Worm (Caenorhabditis elegans) whole organism, L1 larva: ENCODE data around the gene msh-5.

Experiments
- Y116A8C.19 ChIP-seq: sonication (generic microtip); optimal IDR thresholded peaks from 2 replicates; lab custom pipeline; 2016; ENCODE audit warnings: missing compliant biosample characterization, missing genetic modification characterization, borderline replicate concordance
- ama-1 ChIP-seq: fragments of 150-350 bp; optimal IDR thresholded peaks from 2 replicates; lab custom pipeline; 2014
- ceh-63 ChIP-seq: fragments of 200-800 bp; sonication (Bioruptor generic); optimal IDR thresholded peaks from 2 replicates; lab custom pipeline; 2018; ENCODE audit warnings: mild to moderate bottlenecking, missing genetic modification characterization, missing compliant biosample characterization
- ceh-88 ChIP-seq: fragments of 200-800 bp; sonication (Bioruptor generic); IDR thresholded peaks from 2 replicates; pipeline ENCODE4 v1.3.6; 2022; ENCODE audit warnings: missing genetic modification characterization, missing compliant biosample characterization
- ces-1 ChIP-seq: fragments of 150-350 bp; optimal IDR thresholded peaks from 2 replicates; lab custom pipeline; 2014; ENCODE audit warnings: missing biosample characterization, missing genetic modification reagents, missing genetic modification characterization
- dpl-1 ChIP-seq, 3 experiments: fragments of 150-350 bp in 2 of 3; sonication (generic microtip) in 1 of 3; optimal IDR thresholded peaks; 2 replicates each; lab custom pipeline; 2014 to 2017; ENCODE audit warnings: missing biosample characterization in 3 of 3, missing genetic modification characterization in 3 of 3, missing genetic modification reagents in 3 of 3
- dsc-1 ChIP-seq: sonication (generic microtip); optimal IDR thresholded peaks from 2 replicates; lab custom pipeline; 2016; ENCODE audit warnings: mild to moderate bottlenecking, missing genetic modification characterization, missing compliant biosample characterization
- efl-1 ChIP-seq, 4 experiments: fragments of 150-350 bp; optimal IDR thresholded peaks in 3 of 4; peaks in 1 of 4; 1 replicate in 1 of 4; 2 replicates in 3 of 4; lab custom pipeline; 2014; ENCODE audit warnings: missing biosample characterization in 2 of 4, missing genetic modification characterization in 2 of 4, missing genetic modification reagents in 2 of 4
- egl-13 ChIP-seq: sonication (generic microtip); optimal IDR thresholded peaks from 2 replicates; lab custom pipeline; 2016; ENCODE audit warnings: missing genotype, missing genetic modification reagents, missing genetic modification characterization, missing compliant biosample characterization
- elt-2 ChIP-seq: sonication (generic microtip); optimal IDR thresholded peaks from 2 replicates; lab custom pipeline; 2016; ENCODE audit warnings: missing genetic modification characterization, mild to moderate bottlenecking, inconsistent platforms, missing compliant biosample characterization, missing genetic modification reagents
- fkh-4 ChIP-seq: sonication (generic microtip); optimal IDR thresholded peaks from 2 replicates; lab custom pipeline; 2016; ENCODE audit warnings: missing compliant biosample characterization, missing genetic modification characterization, borderline replicate concordance
- fos-1 ChIP-seq: fragments of 150-350 bp; optimal IDR thresholded peaks from 2 replicates; lab custom pipeline; 2014; ENCODE audit warnings: missing biosample characterization, missing genetic modification characterization
- grh-1 ChIP-seq: fragments of 200-800 bp; sonication (Bioruptor generic); IDR thresholded peaks from 2 replicates; pipeline ENCODE4 v1.3.6; 2022; ENCODE audit warnings: missing genetic modification reagents, missing genetic modification characterization, missing compliant biosample characterization
- hlh-4 ChIP-seq: sonication (generic microtip); optimal IDR thresholded peaks from 2 replicates; lab custom pipeline; 2016; ENCODE audit warnings: mild to moderate bottlenecking, missing genetic modification characterization, missing compliant biosample characterization
- isw-1 ChIP-seq: fragments of 200-800 bp; sonication (Bioruptor generic); IDR thresholded peaks from 2 replicates; pipeline ENCODE4 v1.3.6; 2022; ENCODE audit warnings: missing genetic modification characterization, missing compliant biosample characterization
- jun-1 ChIP-seq: fragments of 150-350 bp; optimal IDR thresholded peaks from 2 replicates; lab custom pipeline; 2014; ENCODE audit warnings: missing biosample characterization, missing genetic modification reagents, missing genetic modification characterization
- lin-13 ChIP-seq: fragments of 150-350 bp; optimal IDR thresholded peaks from 2 replicates; lab custom pipeline; 2014; ENCODE audit warnings: missing biosample characterization, missing genetic modification reagents, missing genetic modification characterization
- lin-14 ChIP-seq: fragments of 200-800 bp; sonication (Bioruptor generic); optimal IDR thresholded peaks from 2 replicates; lab custom pipeline; 2018; ENCODE audit warnings: mild to moderate bottlenecking, missing genetic modification characterization, moderate library complexity, missing compliant biosample characterization
- lin-35 ChIP-seq, 2 experiments: fragments of 150-350 bp; optimal IDR thresholded peaks; 2 replicates each; lab custom pipeline; 2014; ENCODE audit warnings: missing biosample characterization in 2 of 2, missing genetic modification characterization in 2 of 2, missing genetic modification reagents in 2 of 2
- lir-3 ChIP-seq: sonication (generic microtip); optimal IDR thresholded peaks from 2 replicates; lab custom pipeline; 2016; ENCODE audit warnings: mild to moderate bottlenecking, missing genetic modification characterization, moderate library complexity, missing compliant biosample characterization; ENCODE audit not compliant: poor library complexity
- mep-1 ChIP-seq: fragments of 150-350 bp; optimal IDR thresholded peaks from 2 replicates; lab custom pipeline; 2014; ENCODE audit warnings: missing biosample characterization, missing genetic modification characterization
- nhr-20 ChIP-seq: sonication (generic microtip); optimal IDR thresholded peaks from 2 replicates; lab custom pipeline; 2016; ENCODE audit warnings: mild to moderate bottlenecking, missing genetic modification characterization, missing compliant biosample characterization
- nhr-28 ChIP-seq: fragments of 150-350 bp; optimal IDR thresholded peaks from 2 replicates; lab custom pipeline; 2014; ENCODE audit warnings: missing biosample characterization, missing genetic modification characterization
- nhr-47 ChIP-seq: sonication (generic microtip); optimal IDR thresholded peaks from 2 replicates; lab custom pipeline; 2016; ENCODE audit warnings: mild to moderate bottlenecking, missing genetic modification characterization, moderate library complexity, missing compliant biosample characterization
- nhr-71 ChIP-seq: sonication (generic microtip); optimal IDR thresholded peaks from 2 replicates; lab custom pipeline; 2016; ENCODE audit warnings: mild to moderate bottlenecking, missing genetic modification characterization, moderate library complexity, missing compliant biosample characterization
- nhr-85 ChIP-seq: sonication (generic microtip); peaks from one replicate; lab custom pipeline; 2016; ENCODE audit warnings: missing genetic modification characterization, inconsistent platforms, missing compliant biosample characterization
- pag-3 ChIP-seq: sonication (generic microtip); optimal IDR thresholded peaks from 2 replicates; lab custom pipeline; 2017; ENCODE audit warnings: missing genetic modification characterization, mild to moderate bottlenecking, missing compliant biosample characterization, antibody characterized with exemption, borderline replicate concordance; ENCODE audit not compliant: insufficient read depth
- pax-3 ChIP-seq: fragments of 200-800 bp; sonication (Bioruptor generic); optimal IDR thresholded peaks from 2 replicates; lab custom pipeline; 2018; ENCODE audit warnings: mild to moderate bottlenecking, missing genetic modification characterization, moderate library complexity, missing compliant biosample characterization
- pqm-1 ChIP-seq: sonication (generic microtip); optimal IDR thresholded peaks from 3 replicates; lab custom pipeline; 2017; ENCODE audit warnings: missing biosample characterization, missing genetic modification characterization
- skn-1 ChIP-seq: fragments of 150-350 bp; optimal IDR thresholded peaks from 2 replicates; lab custom pipeline; 2014; ENCODE audit warnings: missing biosample characterization, missing genetic modification characterization
- snpc-4 ChIP-seq: fragments of 150-350 bp; optimal IDR thresholded peaks from 2 replicates; lab custom pipeline; 2014; ENCODE audit warnings: missing biosample characterization, missing genetic modification characterization
- sptf-1 ChIP-seq: fragments of 150-350 bp; optimal IDR thresholded peaks from 2 replicates; lab custom pipeline; 2014; ENCODE audit warnings: missing biosample characterization, missing genetic modification characterization
- tlp-1 ChIP-seq: fragments of 150-350 bp; optimal IDR thresholded peaks from 2 replicates; lab custom pipeline; 2014; ENCODE audit warnings: missing biosample characterization, missing genetic modification characterization
- unc-30 ChIP-seq: sonication (generic microtip); optimal IDR thresholded peaks from 2 replicates; lab custom pipeline; 2017; ENCODE audit warnings: missing biosample characterization, missing genetic modification characterization
- unc-62 ChIP-seq: fragments of 150-350 bp; optimal IDR thresholded peaks from 2 replicates; lab custom pipeline; 2014; ENCODE audit warnings: missing biosample characterization, missing genetic modification reagents, missing genetic modification characterization
- unc-86 ChIP-seq: sonication (generic microtip); optimal IDR thresholded peaks from 2 replicates; lab custom pipeline; 2016; ENCODE audit warnings: missing genetic modification characterization, missing compliant biosample characterization
- unc-98 ChIP-seq: fragments of 200-800 bp; sonication (Bioruptor generic); IDR thresholded peaks from 2 replicates; pipeline ENCODE4 v1.3.6; 2022; ENCODE audit warnings: missing genetic modification characterization, missing compliant biosample characterization
- xbp-1 ChIP-seq: sonication (generic microtip); optimal IDR thresholded peaks from 2 replicates; lab custom pipeline; 2016; ENCODE audit warnings: missing genetic modification characterization, missing compliant biosample characterization

msh-5 gene

DNA sequence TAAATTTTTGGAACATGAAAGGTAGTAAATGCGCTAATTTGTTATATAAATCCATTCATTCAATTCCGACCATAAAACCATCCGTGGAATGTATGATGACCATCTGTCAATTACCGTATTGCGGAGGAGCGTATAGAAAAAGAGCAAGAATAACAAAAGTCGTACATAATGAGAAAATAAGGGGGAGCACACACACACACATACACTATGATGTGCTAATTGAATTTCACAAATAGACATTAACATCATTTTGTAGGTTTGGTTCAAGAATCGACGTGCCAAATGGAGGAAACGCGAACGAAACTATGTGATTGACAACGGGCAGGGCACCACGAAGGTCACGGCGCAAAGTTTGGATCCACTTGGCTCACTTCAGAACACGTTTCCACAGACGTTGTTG is 33.6 kb upstream of the msh-5 start:
- TF ChIP-seq jun-1 (tag; lab: Kevin White, UChicago) (no peak), hlh-4 (no peak), mep-1 (tag; lab: Kevin White, UChicago) (no peak), unc-30 (tag; lab: Kevin White, UChicago) (no peak), tlp-1 (no peak), nhr-20 (tag; lab: Kevin White, UChicago) (no peak), xbp-1 (tag; lab: Kevin White, UChicago) (no peak), ceh-63 (GFP tag; lab: Kevin White, UChicago) (no peak), sptf-1 (tag; lab: Kevin White, UChicago) (no peak), grh-1 (GFP tag; lab: Robert Waterston, UW) (no peak), dpl-1 (GFP tag; optimal IDR thresholded peaks at IDR 0.05; lab: Kevin White, UChicago) (no peak), unc-62 (GFP tag; lab: Kevin White, UChicago) (no peak), ama-1 (lab: Kevin White, UChicago) (no peak)

DNA sequence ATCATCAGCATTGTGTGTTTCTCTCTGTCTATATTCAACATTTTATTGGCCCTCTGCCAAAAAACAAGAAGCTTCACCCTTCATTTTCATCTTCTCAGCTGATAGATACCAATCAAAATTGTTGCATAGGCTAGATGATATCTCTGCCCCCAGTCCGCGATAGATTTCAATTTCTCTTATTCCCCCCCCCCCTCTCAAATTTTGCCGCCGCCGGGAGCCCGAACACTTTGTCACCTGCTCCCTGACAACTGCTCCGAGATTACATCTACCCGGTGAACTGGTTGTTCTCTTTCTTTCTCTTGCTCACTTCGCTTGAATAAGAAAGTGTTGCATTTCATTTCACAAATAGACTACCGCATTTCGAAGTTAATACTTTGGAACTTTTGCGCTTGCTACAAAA is 29.0 kb upstream of the msh-5 start:
- peak; percentile 66 for TF ChIP-seq lin-14 (GFP tag; lab: Kevin White, UChicago)
- peak; percentile 48 for TF ChIP-seq pag-3 (tag; lab: Kevin White, UChicago)
- TF ChIP-seq pqm-1 (tag; lab: Kevin White, UChicago), result no peak
- TF ChIP-seq, all 84 proteins: peak for 2

DNA sequence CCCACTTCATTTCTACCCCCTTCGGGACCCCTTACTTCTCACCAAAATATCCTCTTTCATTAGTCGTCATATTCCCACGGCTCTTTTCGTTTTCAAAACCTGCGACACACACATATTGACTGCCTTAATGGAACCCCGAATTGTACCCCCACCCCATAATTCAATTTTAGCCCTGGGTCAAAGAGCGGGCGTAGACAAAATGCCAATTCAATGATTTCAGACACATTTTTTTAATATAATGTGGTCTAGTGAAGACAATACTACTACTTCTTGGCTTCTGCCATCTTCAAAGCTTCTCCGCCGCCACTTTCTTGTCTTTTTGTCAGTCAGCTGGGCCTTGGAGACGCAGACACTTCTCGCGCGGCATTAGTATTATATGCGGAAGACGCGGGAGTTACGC is 27.3 kb upstream of the msh-5 start:
- no peak for TF ChIP-seq nhr-85 (tag; lab: Kevin White, UChicago)
- TF ChIP-seq fkh-4 (tag; lab: Kevin White, UChicago), result no peak
- no peak for TF ChIP-seq ceh-63 (GFP tag; lab: Kevin White, UChicago)
- TF ChIP-seq nhr-47 (tag; lab: Kevin White, UChicago), result no peak
- TF ChIP-seq efl-1 (optimal IDR thresholded peaks at IDR 0.05; lab: Kevin White, UChicago), result no peak
- TF ChIP-seq efl-1 (GFP tag; optimal IDR thresholded peaks at IDR 0.05 in 1 of 2; lab: Kevin White, UChicago), result peak in 1 of 2 experiments; percentile 39

DNA sequence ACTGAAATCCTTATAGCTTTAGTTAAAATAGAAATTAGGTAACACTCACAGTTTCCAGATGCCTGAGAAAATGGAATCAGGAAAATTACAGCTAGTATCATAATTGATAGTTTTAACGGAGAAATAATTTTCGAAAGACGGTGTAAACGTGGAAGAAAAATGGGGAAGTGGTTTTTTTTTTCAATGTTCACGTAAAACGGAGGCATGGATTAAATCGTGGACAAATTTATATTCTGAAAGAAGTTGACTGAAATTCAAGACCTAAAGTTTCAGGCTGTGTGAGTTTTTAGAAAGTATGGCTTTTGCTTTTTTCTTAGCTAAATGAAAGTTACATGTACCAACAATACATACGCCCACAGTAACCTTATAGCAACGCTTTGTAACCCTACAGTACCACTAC is 12.8 kb upstream of the msh-5 start, which contains the start of gene spe-43:
Gene spe-43 (minus strand): TSS at position 101 of the 400 bp plus-strand sequence.
- TF ChIP-seq nhr-47 (tag; lab: Kevin White, UChicago) (no peak), ces-1 (GFP tag; lab: Kevin White, UChicago) (no peak), snpc-4 (no peak), lin-35 (GFP tag; optimal IDR thresholded peaks at IDR 0.05; lab: Kevin White, UChicago) (no peak), nhr-85 (tag; lab: Kevin White, UChicago) (no peak), nhr-71 (tag; lab: Kevin White, UChicago) (no peak), pax-3 (tag; lab: Kevin White, UChicago) (no peak), skn-1 (tag; lab: Kevin White, UChicago) (no peak), lir-3 (tag; lab: Kevin White, UChicago) (no peak), elt-2 (tag; lab: Kevin White, UChicago) (no peak), lin-13 (no peak), unc-86 (tag; lab: Kevin White, UChicago) (no peak)

DNA sequence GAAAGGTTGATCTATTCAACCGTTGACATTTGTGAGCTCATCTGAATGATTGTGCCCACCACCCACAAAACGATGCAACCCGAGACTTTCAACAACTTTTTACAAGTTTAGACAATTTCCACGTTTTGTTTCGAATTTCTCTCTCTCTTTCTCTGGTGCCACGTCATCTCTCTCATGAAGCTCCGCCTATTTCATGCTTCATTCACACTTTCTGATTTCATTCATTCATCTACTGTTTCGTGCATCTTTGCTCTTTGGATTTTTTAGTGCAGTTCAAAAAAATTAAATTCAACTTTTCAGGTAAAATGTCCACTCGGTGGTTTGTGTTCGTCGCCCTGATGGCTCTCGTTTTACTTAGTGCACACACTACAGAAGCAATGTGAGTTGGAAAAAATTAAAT is 5.8 kb upstream of the msh-5 start, which contains the start of gene nlp-79:
Gene nlp-79 (plus strand): TSS at position 301 of the 400 bp plus-strand sequence.
- TF ChIP-seq Y116A8C.19 (tag; lab: Kevin White, UChicago) (no peak), pax-3 (tag; lab: Kevin White, UChicago) (no peak), unc-62 (GFP tag; lab: Kevin White, UChicago) (no peak), lin-14 (GFP tag; lab: Kevin White, UChicago) (no peak), ces-1 (GFP tag; lab: Kevin White, UChicago) (no peak), xbp-1 (tag; lab: Kevin White, UChicago) (no peak), dsc-1 (tag; lab: Kevin White, UChicago) (no peak), isw-1 (no peak), fos-1 (tag; lab: Kevin White, UChicago) (no peak), ceh-88 (GFP tag; lab: Robert Waterston, UW) (no peak), unc-98 (GFP tag; lab: Robert Waterston, UW) (no peak), hlh-4 (no peak), nhr-28 (tag; lab: Kevin White, UChicago) (no peak), unc-86 (tag; lab: Kevin White, UChicago) (no peak), nhr-47 (tag; lab: Kevin White, UChicago) (no peak), egl-13 (tag; lab: Kevin White, UChicago) (no peak)
